Fruit fly (Drosophila melanogaster) whole organism: Measurements from ENCODE around the gene CG7295.

Experiments used
- CG8478 ChIP-seq: fragments of >200 bp; optimal IDR thresholded peaks from 2 replicates; lab custom pipeline; 2018; ENCODE audit warnings: inconsistent platforms
- Dll ChIP-seq: fragments of >200 bp; optimal IDR thresholded peaks from 2 replicates; lab custom pipeline; 2017
- EcR ChIP-seq, 2 experiments: fragments of >200 bp; optimal IDR thresholded peaks; 2 replicates each; lab custom pipeline; 2017; ENCODE audit warnings: missing biosample characterization in 2 of 2, missing genetic modification characterization in 2 of 2, missing genetic modification reagents in 2 of 2
- pan ChIP-seq: fragments of >200 bp; optimal IDR thresholded peaks from 2 replicates; lab custom pipeline; 2017
- psq ChIP-seq: fragments of >200 bp; optimal IDR thresholded peaks from 2 replicates; lab custom pipeline; 2017
- usp ChIP-seq: fragments of >200 bp; optimal IDR thresholded peaks from 2 replicates; lab custom pipeline; 2017; ENCODE audit warnings: missing biosample characterization, missing genetic modification characterization, mixed read lengths

The CG7295 gene

DNA sequence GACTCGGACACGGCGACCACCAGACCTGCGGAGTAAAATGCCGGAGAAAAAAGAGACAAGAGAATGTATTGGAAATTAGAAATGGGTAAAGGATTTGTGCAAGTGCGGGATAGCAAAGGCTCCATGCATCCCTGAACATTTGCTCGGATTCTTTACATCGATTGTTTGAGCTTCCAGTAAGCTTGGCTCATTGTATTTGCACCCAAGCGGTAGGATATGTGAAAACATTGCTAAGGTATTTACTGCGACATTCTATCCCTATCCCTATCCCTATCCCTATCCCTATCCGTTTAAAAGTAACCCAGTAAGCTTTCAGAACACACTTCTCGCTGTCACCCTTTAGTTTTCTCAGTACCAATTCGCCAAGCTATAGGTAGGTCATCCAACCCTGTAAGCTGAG is at the start of gene CG7295:
CG7295 (plus strand) TSS at position 301 of the 400 bp plus-strand sequence.
- no peak for TF ChIP-seq psq (lab: Kevin White, UChicago)
- TF ChIP-seq Dll (lab: Kevin White, UChicago), result no peak
- TF ChIP-seq pan (lab: Kevin White, UChicago), result no peak
- TF ChIP-seq EcR (GFP tag; optimal IDR thresholded peaks at IDR 0.05; lab: Kevin White, UChicago), result no peak
- no peak for TF ChIP-seq CG8478
- TF ChIP-seq usp (GFP tag; lab: Kevin White, UChicago), result no peak

DNA sequence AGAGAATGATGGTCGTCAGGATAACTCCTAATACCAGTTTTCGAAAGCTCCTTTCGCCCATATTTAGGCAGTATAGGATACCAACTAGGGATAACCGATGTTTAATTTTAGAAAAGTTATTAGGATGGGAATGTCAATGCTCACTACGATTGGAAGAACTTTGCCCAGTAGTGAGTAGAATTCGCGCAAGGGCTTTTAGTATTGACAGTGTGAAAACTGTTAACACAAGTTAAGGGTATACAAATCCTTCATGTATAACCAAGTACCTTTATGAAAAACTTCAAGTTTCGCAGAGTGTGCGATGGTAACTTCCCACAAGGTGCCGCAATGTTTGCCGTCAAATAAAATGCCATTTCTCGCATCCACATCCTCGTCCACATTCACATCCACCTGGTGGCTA is 46.4 kb upstream of the CG7295 start, which contains the start of gene CG31933:
CG31933 (minus strand) TSS at position 101 of the 400 bp plus-strand sequence.
- TF ChIP-seq EcR (GFP tag; optimal IDR thresholded peaks at IDR 0.05; lab: Kevin White, UChicago) (no peak), usp (GFP tag; lab: Kevin White, UChicago) (no peak), psq (lab: Kevin White, UChicago) (no peak), pan (lab: Kevin White, UChicago) (no peak), Dll (lab: Kevin White, UChicago) (no peak), CG8478 (no peak)

- no peak for TF ChIP-seq psq (lab: Kevin White, UChicago)
- TF ChIP-seq pan (lab: Kevin White, UChicago), result no peak
- no peak for TF ChIP-seq Dll (lab: Kevin White, UChicago)
- TF ChIP-seq CG8478, result no peak
- TF ChIP-seq EcR (GFP tag; optimal IDR thresholded peaks at IDR 0.05; lab: Kevin White, UChicago), result no peak
- TF ChIP-seq usp (GFP tag; lab: Kevin White, UChicago), result no peak
Measured at dm6 chr2L:1826400-1826799, 43.2 kb upstream of the CG7295 start, which contains the start of gene CG31664. Gene CG31664 (minus strand): TSS chr2L:1826500.

dm6 chr2L:1828282-1828681 is 41.3 kb upstream of the CG7295 start:
- no peak for TF ChIP-seq pan (lab: Kevin White, UChicago)
- TF ChIP-seq psq (lab: Kevin White, UChicago), result no peak
- no peak for TF ChIP-seq Dll (lab: Kevin White, UChicago)
- no peak for TF ChIP-seq CG8478
- TF ChIP-seq usp (GFP tag; lab: Kevin White, UChicago), result no peak
- TF ChIP-seq EcR (GFP tag; optimal IDR thresholded peaks at IDR 0.05; lab: Kevin White, UChicago), result no peak

DNA sequence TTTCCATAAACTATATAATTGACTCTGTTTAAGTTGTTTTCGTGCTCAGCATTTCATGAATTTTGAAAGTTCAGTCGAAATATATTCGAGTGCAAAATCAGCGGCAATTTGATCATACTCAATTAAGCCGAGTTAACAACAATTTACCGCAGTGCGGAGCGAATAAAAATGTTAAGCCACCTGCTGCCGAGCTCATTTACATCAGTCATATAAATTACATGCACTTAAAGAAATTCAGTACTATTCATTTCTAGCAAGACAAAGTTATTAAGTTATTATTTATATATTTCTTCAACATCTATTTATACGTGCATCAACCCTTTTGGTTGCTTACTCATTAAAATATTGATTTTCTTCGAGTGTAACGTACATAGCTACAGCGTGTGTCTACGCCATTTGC is 37.1 kb upstream of the CG7295 start, which contains the start of gene c-cup:
c-cup (minus strand) TSS at position 101 of the 400 bp plus-strand sequence.
- TF ChIP-seq Dll (lab: Kevin White, UChicago) (no peak), CG8478 (no peak), usp (GFP tag; lab: Kevin White, UChicago) (no peak), pan (lab: Kevin White, UChicago) (no peak), psq (lab: Kevin White, UChicago) (no peak)

- TF ChIP-seq Dll (lab: Kevin White, UChicago) (no peak), CG8478 (no peak), EcR (GFP tag; optimal IDR thresholded peaks at IDR 0.05; lab: Kevin White, UChicago) (no peak), pan (lab: Kevin White, UChicago) (no peak)
Measured at dm6 chr2L:1836238-1836637, 33.4 kb upstream of the CG7295 start, which contains the start of gene wry. Gene wry (plus strand): TSS chr2L:1836538.

dm6 chr2L:1837717-1838368 is 31.8 kb upstream of the CG7295 start:
- no peak for TF ChIP-seq Dll (lab: Kevin White, UChicago)
- TF ChIP-seq psq (lab: Kevin White, UChicago), result no peak
- no peak for TF ChIP-seq pan (lab: Kevin White, UChicago)
- no peak for TF ChIP-seq usp (GFP tag; lab: Kevin White, UChicago)
- no peak for TF ChIP-seq EcR (GFP tag; optimal IDR thresholded peaks at IDR 0.05; lab: Kevin White, UChicago)
- TF ChIP-seq CG8478, result no peak

dm6 chr2L:1839019-1839418 is 30.6 kb upstream of the CG7295 start:
- TF ChIP-seq Dll (lab: Kevin White, UChicago) (no peak), EcR (GFP tag; optimal IDR thresholded peaks at IDR 0.05; lab: Kevin White, UChicago) (no peak), psq (lab: Kevin White, UChicago) (no peak), pan (lab: Kevin White, UChicago) (no peak), CG8478 (no peak), usp (GFP tag; lab: Kevin White, UChicago) (no peak)

DNA sequence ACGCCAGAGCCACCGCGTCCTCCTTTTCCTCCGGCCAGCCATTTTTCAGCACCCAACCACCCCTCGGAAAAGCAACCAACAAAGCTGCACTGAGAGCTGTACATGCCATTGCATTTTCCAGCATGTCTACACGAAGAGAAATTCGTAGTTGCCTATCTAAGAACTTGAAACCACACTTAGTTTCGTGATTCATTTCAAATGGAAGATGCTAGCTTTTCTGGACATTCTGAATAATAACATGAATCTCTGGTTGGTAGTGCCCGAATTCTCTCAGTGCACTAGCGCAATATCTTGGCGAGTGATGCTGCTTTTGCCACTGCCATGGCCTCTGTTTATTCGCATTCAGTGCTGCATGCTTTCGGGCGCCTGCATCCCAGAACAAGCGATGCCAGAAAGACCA is 7.6 kb upstream of the CG7295 start:
- no peak for TF ChIP-seq EcR (GFP tag; optimal IDR thresholded peaks at IDR 0.05; lab: Kevin White, UChicago)
- TF ChIP-seq Dll (lab: Kevin White, UChicago), result no peak
- no peak for TF ChIP-seq CG8478
- no peak for TF ChIP-seq psq (lab: Kevin White, UChicago)
- TF ChIP-seq pan (lab: Kevin White, UChicago), result no peak
- no peak for TF ChIP-seq usp (GFP tag; lab: Kevin White, UChicago)

DNA sequence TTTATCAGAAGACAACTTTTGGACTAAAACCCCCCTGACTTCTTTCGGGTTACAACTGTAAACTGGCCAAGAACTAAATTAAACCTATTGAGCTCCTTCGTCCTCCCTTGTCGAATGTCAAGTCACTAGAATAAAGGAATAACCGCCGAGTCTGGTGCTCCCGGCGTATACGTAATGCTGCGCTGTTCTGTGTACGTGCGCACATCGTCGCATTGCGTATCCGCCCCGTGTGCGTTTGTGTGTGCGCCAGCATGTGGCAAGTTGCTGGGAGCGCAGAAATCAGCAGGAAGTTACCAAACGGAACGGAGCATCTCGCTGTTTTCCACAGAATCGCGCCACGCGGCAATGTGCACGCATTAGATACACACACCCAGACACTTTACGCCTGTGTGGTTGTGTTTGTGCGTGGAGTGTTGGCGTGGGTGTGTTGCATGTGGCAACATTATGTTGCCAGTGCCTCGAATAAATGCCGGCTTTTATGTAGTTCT is 4.0 kb downstream of the CG7295 start:
- TF ChIP-seq pan (lab: Kevin White, UChicago), result no peak
- TF ChIP-seq EcR (GFP tag; optimal IDR thresholded peaks at IDR 0.05; lab: Kevin White, UChicago), result no peak
- no peak for TF ChIP-seq CG8478
- no peak for TF ChIP-seq psq (lab: Kevin White, UChicago)
- no peak for TF ChIP-seq Dll (lab: Kevin White, UChicago)
- TF ChIP-seq usp (GFP tag; lab: Kevin White, UChicago), result no peak

dm6 chr2L:1881380-1881779 is 11.8 kb downstream of the CG7295 start, which contains the start of gene CG31663:
Gene CG31663 (minus strand): TSS chr2L:1881480.
- TF ChIP-seq usp (GFP tag; lab: Kevin White, UChicago), result no peak
- no peak for TF ChIP-seq EcR (GFP tag; optimal IDR thresholded peaks at IDR 0.05; lab: Kevin White, UChicago)
- TF ChIP-seq CG8478, result no peak
- TF ChIP-seq psq (lab: Kevin White, UChicago), result no peak
- no peak for TF ChIP-seq pan (lab: Kevin White, UChicago)
- TF ChIP-seq Dll (lab: Kevin White, UChicago), result no peak
